Fruit fly (Drosophila melanogaster) whole organism, embryonic: ENCODE results near the gene CG16789.

Source experiments
- Awh ChIP-seq: fragments of 200-800 bp; sonication (Bioruptor generic); IDR thresholded peaks from 2 replicates; pipeline ENCODE4, ENCODE4 v1.3.6; 2022; ENCODE audit warnings: missing biosample characterization, missing genetic modification characterization
- CG10543 ChIP-seq: fragments of 200-800 bp; sonication (Bioruptor generic); optimal IDR thresholded peaks from 3 replicates; lab custom pipeline; 2017; ENCODE audit warnings: missing biosample characterization, mild to moderate bottlenecking, missing genetic modification characterization, moderate library complexity
- CG12744 ChIP-seq: fragments of 200-800 bp; sonication (Bioruptor generic); optimal IDR thresholded peaks from 2 replicates; lab custom pipeline; 2016; ENCODE audit warnings: missing biosample characterization, missing genetic modification characterization
- CG13296 ChIP-seq: fragments of 200-800 bp; sonication (Bioruptor generic); optimal IDR thresholded peaks from 3 replicates; lab custom pipeline; 2018; ENCODE audit warnings: missing biosample characterization, mild to moderate bottlenecking, missing genetic modification characterization
- CG14050 ChIP-seq: fragments of 200-800 bp; sonication (Bioruptor generic); IDR thresholded peaks from 3 replicates; pipeline ENCODE4 v1.3.6; 2022; ENCODE audit warnings: missing biosample characterization, missing genetic modification characterization
- CG14441 ChIP-seq: fragments of 200-800 bp; sonication (Bioruptor generic); IDR thresholded peaks from 2 replicates; pipeline ENCODE4 v1.3.6; 2022; ENCODE audit warnings: missing biosample characterization, missing genetic modification characterization
- CG14710 ChIP-seq: fragments of 200-800 bp; sonication (Bioruptor generic); optimal IDR thresholded peaks from 3 replicates; lab custom pipeline; 2019; ENCODE audit warnings: missing biosample characterization, mild to moderate bottlenecking, missing genetic modification characterization, moderate library complexity
- CG14965 ChIP-seq: fragments of 200-800 bp; sonication (Bioruptor generic); optimal IDR thresholded peaks from 2 replicates; lab custom pipeline; 2016; ENCODE audit warnings: missing biosample characterization, missing genetic modification characterization, borderline replicate concordance
- CG15073 ChIP-seq: fragments of 200-800 bp; sonication (Bioruptor generic); optimal IDR thresholded peaks from 2 replicates; lab custom pipeline; 2016; ENCODE audit warnings: missing biosample characterization, missing genetic modification characterization
- CG15601 ChIP-seq: fragments of 200-800 bp; sonication (Bioruptor generic); optimal IDR thresholded peaks from 3 replicates; lab custom pipeline; 2019; ENCODE audit warnings: missing biosample characterization, mild to moderate bottlenecking, missing genetic modification characterization, moderate library complexity
- CG16779 ChIP-seq: fragments of 200-800 bp; sonication (Bioruptor generic); IDR thresholded peaks from 2 replicates; pipeline ENCODE4 v1.3.6; 2022; ENCODE audit warnings: missing biosample characterization, missing genetic modification characterization
- CG17186 ChIP-seq: fragments of 200-800 bp; sonication (Bioruptor generic); optimal IDR thresholded peaks from 3 replicates; lab custom pipeline; 2017; ENCODE audit warnings: missing biosample characterization, missing genetic modification reagents, missing genetic modification characterization
- CG2129 ChIP-seq: fragments of 200-800 bp; sonication (Bioruptor generic); IDR thresholded peaks from 2 replicates; pipeline ENCODE4 v1.3.6; 2022; ENCODE audit warnings: missing biosample characterization, missing genetic modification characterization; ENCODE audit not compliant: partially characterized antibody
- CG3163 ChIP-seq: fragments of 200-800 bp; sonication (Bioruptor generic); optimal IDR thresholded peaks from 3 replicates; lab custom pipeline; 2016; ENCODE audit warnings: missing biosample characterization, missing genetic modification characterization
- CG42726 ChIP-seq: fragments of 200-800 bp; sonication (Bioruptor generic); IDR thresholded peaks from 2 replicates; pipeline ENCODE4 v1.3.6; 2022; ENCODE audit warnings: missing biosample characterization, missing genetic modification characterization; ENCODE audit not compliant: partially characterized antibody
- CG4328 ChIP-seq: fragments of 200-800 bp; sonication (Bioruptor generic); optimal IDR thresholded peaks from 3 replicates; lab custom pipeline; 2017; ENCODE audit warnings: missing biosample characterization, missing genetic modification reagents, missing genetic modification characterization
- CG4360 ChIP-seq: fragments of 200-800 bp; sonication (Bioruptor generic); IDR thresholded peaks from 2 replicates; pipeline ENCODE4 v1.3.6; 2022; ENCODE audit warnings: missing biosample characterization, missing genetic modification characterization
- CG4707 ChIP-seq: fragments of 200-800 bp; sonication (Bioruptor generic); optimal IDR thresholded peaks from 2 replicates; lab custom pipeline; 2018; ENCODE audit warnings: missing biosample characterization, mild to moderate bottlenecking, missing genetic modification characterization, moderate library complexity
- CG7745 ChIP-seq: fragments of 200-800 bp; sonication (Bioruptor generic); optimal IDR thresholded peaks from 2 replicates; lab custom pipeline; 2018; ENCODE audit warnings: missing biosample characterization, mild to moderate bottlenecking, missing genetic modification characterization, moderate library complexity
- CG9215 ChIP-seq: fragments of 200-800 bp; sonication (Bioruptor generic); IDR thresholded peaks from 2 replicates; pipeline ENCODE4 v1.3.6; 2022; ENCODE audit warnings: missing biosample characterization, missing genetic modification characterization
- CG9437 ChIP-seq: fragments of 200-800 bp; sonication (Bioruptor generic); optimal IDR thresholded peaks from 2 replicates; lab custom pipeline; 2018; ENCODE audit warnings: missing biosample characterization, mild to moderate bottlenecking, missing genetic modification characterization
- CG9797 ChIP-seq: fragments of 200-800 bp; sonication (Bioruptor generic); optimal IDR thresholded peaks from 3 replicates; lab custom pipeline; 2018; ENCODE audit warnings: missing biosample characterization, mild to moderate bottlenecking, missing genetic modification characterization
- Dip2 ChIP-seq: fragments of 200-800 bp; sonication (Bioruptor generic); IDR thresholded peaks from 2 replicates; pipeline ENCODE4 v1.3.6; 2022; ENCODE audit warnings: missing biosample characterization, missing genetic modification characterization
- Dp ChIP-seq: fragments of 200-800 bp; sonication (Bioruptor generic); optimal IDR thresholded peaks from 2 replicates; lab custom pipeline; 2018; ENCODE audit warnings: missing biosample characterization, mild to moderate bottlenecking, missing genetic modification characterization, moderate library complexity
- Fer2 ChIP-seq: fragments of 200-800 bp; sonication (Bioruptor generic); optimal IDR thresholded peaks from 2 replicates; lab custom pipeline; 2018; ENCODE audit warnings: missing biosample characterization, mild to moderate bottlenecking, missing genetic modification characterization, moderate library complexity
- HHEX ChIP-seq: fragments of 200-800 bp; sonication (Bioruptor generic); optimal IDR thresholded peaks from 3 replicates; lab custom pipeline; 2017; ENCODE audit warnings: missing biosample characterization, mild to moderate bottlenecking, missing genetic modification characterization, missing genetic modification reagents
- Hey ChIP-seq: fragments of 200-800 bp; sonication (Bioruptor generic); optimal IDR thresholded peaks from 3 replicates; lab custom pipeline; 2018; ENCODE audit warnings: missing biosample characterization, mild to moderate bottlenecking, missing genetic modification characterization
- Hmx ChIP-seq: fragments of 200-800 bp; sonication (Bioruptor generic); optimal IDR thresholded peaks from 2 replicates; lab custom pipeline; 2016; ENCODE audit warnings: missing biosample characterization, missing genetic modification characterization
- MBD-R2 ChIP-seq: fragments of 200-800 bp; sonication (Bioruptor generic); IDR thresholded peaks from 2 replicates; pipeline ENCODE4 v1.3.6; 2022; ENCODE audit warnings: missing biosample characterization, missing genetic modification characterization
- Poxn ChIP-seq: fragments of 200-800 bp; sonication (Bioruptor generic); IDR thresholded peaks from 2 replicates; pipeline ENCODE4 v1.3.6; 2022; ENCODE audit warnings: missing biosample characterization, missing genetic modification characterization
- ara ChIP-seq: fragments of 200-800 bp; sonication (Bioruptor generic); IDR thresholded peaks from 2 replicates; pipeline ENCODE4 v1.3.6; 2022; ENCODE audit warnings: missing biosample characterization, missing genetic modification characterization
- bowl ChIP-seq: fragments of 200-800 bp; sonication (Bioruptor generic); IDR thresholded peaks from 2 replicates; pipeline ENCODE4 v1.3.6; 2022; ENCODE audit warnings: missing biosample characterization, missing genetic modification characterization
- caup ChIP-seq: fragments of 200-800 bp; sonication (Bioruptor generic); optimal IDR thresholded peaks from 3 replicates; lab custom pipeline; 2017; ENCODE audit warnings: missing biosample characterization, mild to moderate bottlenecking, missing genetic modification characterization, moderate library complexity; ENCODE audit not compliant: severe bottlenecking
- corto ChIP-seq: fragments of 200-800 bp; sonication (Bioruptor generic); optimal IDR thresholded peaks from 2 replicates; lab custom pipeline; 2016; ENCODE audit warnings: missing biosample characterization, mild to moderate bottlenecking, missing genetic modification characterization, moderate library complexity
- croc ChIP-seq: fragments of 200-800 bp; sonication (Bioruptor generic); conservative IDR thresholded peaks from 3 replicates; pipeline ENCODE4 v1.3.6; 2022; ENCODE audit warnings: missing biosample characterization, missing genetic modification characterization
- en ChIP-seq: fragments of 200-800 bp; sonication (Bioruptor generic); optimal IDR thresholded peaks from 2 replicates; lab custom pipeline; 2016; ENCODE audit warnings: missing biosample characterization, missing genetic modification characterization
- eyg ChIP-seq: fragments of 200-800 bp; sonication (Bioruptor generic); optimal IDR thresholded peaks from 3 replicates; lab custom pipeline; 2016; ENCODE audit warnings: missing biosample characterization, missing genetic modification characterization
- fd64A ChIP-seq: fragments of 200-800 bp; sonication (Bioruptor generic); optimal IDR thresholded peaks from 3 replicates; lab custom pipeline; 2018; ENCODE audit warnings: missing biosample characterization, mild to moderate bottlenecking, missing genetic modification characterization
- gfzf ChIP-seq: fragments of 200-800 bp; sonication (Bioruptor generic); optimal IDR thresholded peaks from 2 replicates; lab custom pipeline; 2016; ENCODE audit warnings: missing biosample characterization, mild to moderate bottlenecking, missing genetic modification characterization, moderate library complexity
- insv ChIP-seq, 2 experiments: fragments of 200-800 bp; sonication (Bioruptor generic); optimal IDR thresholded peaks; 3 replicates each; lab custom pipeline; 2016 to 2018; ENCODE audit warnings: missing biosample characterization in 2 of 2, missing genetic modification characterization in 2 of 2
- lov ChIP-seq, 2 experiments: fragments of 200-800 bp in 1 of 2; fragments of >200 bp in 1 of 2; sonication (Bioruptor generic) in 1 of 2; IDR thresholded peaks in 1 of 2; optimal IDR thresholded peaks in 1 of 2; 2 replicates in 1 of 2; 3 replicates in 1 of 2; pipeline versions ENCODE4 v1.3.6 to Lab custom; 2017 to 2022; ENCODE audit warnings: missing biosample characterization in 1 of 2, missing genetic modification characterization in 1 of 2
- mam ChIP-seq: fragments of 200-800 bp; sonication (Bioruptor generic); optimal IDR thresholded peaks from 3 replicates; lab custom pipeline; 2016; ENCODE audit warnings: missing biosample characterization, missing genetic modification characterization
- mld ChIP-seq: fragments of 200-800 bp; sonication (Bioruptor generic); IDR thresholded peaks from 3 replicates; pipeline ENCODE4 v1.3.6; 2022; ENCODE audit warnings: missing biosample characterization, missing genetic modification characterization; ENCODE audit not compliant: partially characterized antibody
- nerfin-2 ChIP-seq: fragments of 200-800 bp; sonication (Bioruptor generic); IDR thresholded peaks from 2 replicates; pipeline ENCODE4 v1.3.6; 2022; ENCODE audit warnings: missing biosample characterization, missing genetic modification characterization; ENCODE audit not compliant: partially characterized antibody
- otp ChIP-seq: fragments of 200-800 bp; sonication (Bioruptor generic); IDR thresholded peaks from 3 replicates; pipeline ENCODE4, ENCODE4 v1.3.6; 2022; ENCODE audit warnings: missing biosample characterization, missing genetic modification characterization
- slbo ChIP-seq: fragments of 200-800 bp; sonication (Bioruptor generic); IDR thresholded peaks from 2 replicates; pipeline ENCODE4 v1.3.6; 2022; ENCODE audit warnings: missing biosample characterization, missing genetic modification characterization
- sr ChIP-seq: fragments of 200-800 bp; sonication (Bioruptor generic); IDR thresholded peaks from 3 replicates; pipeline ENCODE4 v1.3.6; 2022; ENCODE audit warnings: missing biosample characterization, missing genetic modification characterization
- trh ChIP-seq: fragments of 200-800 bp; sonication (Bioruptor generic); optimal IDR thresholded peaks from 2 replicates; lab custom pipeline; 2016; ENCODE audit warnings: missing biosample characterization, missing genetic modification characterization
- wor ChIP-seq: fragments of 200-800 bp; sonication (Bioruptor generic); IDR thresholded peaks from 2 replicates; pipeline ENCODE4 v1.3.6; 2022; ENCODE audit warnings: missing biosample characterization, missing genetic modification characterization
- zen ChIP-seq: fragments of 200-800 bp; sonication (Bioruptor generic); optimal IDR thresholded peaks from 3 replicates; lab custom pipeline; 2018; ENCODE audit warnings: missing biosample characterization, mild to moderate bottlenecking, missing genetic modification characterization, moderate library complexity

Gene CG16789

dm6 chr3R:9534125-9534496 lies 31.9 kb upstream of the CG16789 start (continued):
- TF ChIP-seq sr, result peak; percentile 54; the same call in 2 of the 3 replicates
- TF ChIP-seq CG9797 (GFP tag; lab: Kevin White, UChicago), result no peak
- TF ChIP-seq zen (tag; lab: Kevin White, UChicago), result peak; percentile 82
- TF ChIP-seq MBD-R2 (GFP tag; lab: Robert Waterston, UW), result peak; percentile 62; the same call in 1 of the 2 replicates
- TF ChIP-seq CG14965, result peak; percentile 82
- TF ChIP-seq Awh (GFP tag; lab: Robert Waterston, UW), result peak; percentile 93
- TF ChIP-seq Dp (GFP tag; lab: Kevin White, UChicago), result no peak
- TF ChIP-seq en, result peak; percentile 79
- TF ChIP-seq CG7745 (tag; lab: Kevin White, UChicago), result no peak
- TF ChIP-seq croc (GFP tag; lab: Robert Waterston, UW), result peak; percentile 91
- TF ChIP-seq CG4360, result no peak
- TF ChIP-seq CG12744 (GFP tag; lab: Kevin White, UChicago), result peak; percentile 89
- no peak for TF ChIP-seq insv (GFP tag; optimal IDR thresholded peaks at IDR 0.05; lab: Kevin White, UChicago)
- peak; percentile 93 for TF ChIP-seq ara (GFP tag; lab: Robert Waterston, UW)
- TF ChIP-seq Fer2, result peak; percentile 75
- TF ChIP-seq CG42726 (GFP tag; lab: Robert Waterston, UW), result no peak
- peak; percentile 3 for TF ChIP-seq gfzf
- TF ChIP-seq slbo, result peak; percentile 93
- TF ChIP-seq CG17186 (GFP tag; lab: Kevin White, UChicago), result peak; percentile 73
- peak; percentile 89 for TF ChIP-seq otp
- TF ChIP-seq caup (GFP tag; lab: Kevin White, UChicago), result peak; percentile 84
- TF ChIP-seq mld (GFP tag; lab: Robert Waterston, UW), result no peak
- TF ChIP-seq wor (GFP tag; lab: Robert Waterston, UW), result peak; percentile 93
- no peak for TF ChIP-seq CG10543 (GFP tag; lab: Kevin White, UChicago)
- peak; percentile 93 for TF ChIP-seq CG15601 (tag; lab: Kevin White, UChicago)
- TF ChIP-seq lov (optimal IDR thresholded peaks at IDR 0.05; lab: Kevin White, UChicago), result no peak
- peak; percentile 89; the same call in 2 of the 3 replicates for TF ChIP-seq lov (GFP tag; IDR thresholded peaks at IDR 0.05; lab: Robert Waterston, UW)
- TF ChIP-seq Hey (tag; lab: Kevin White, UChicago), result no peak
- TF ChIP-seq Dip2, result no peak; the same call in 1 of the 2 replicates
- TF ChIP-seq CG4707, result peak; percentile 85
- peak; percentile 79 for TF ChIP-seq Hmx (GFP tag; lab: Kevin White, UChicago)
- TF ChIP-seq nerfin-2, result no peak
- peak; percentile 86 for TF ChIP-seq CG4328
- no peak for TF ChIP-seq CG9215 (GFP tag; lab: Robert Waterston, UW)
- TF ChIP-seq HHEX (GFP tag; lab: Kevin White, UChicago), result peak; percentile 87
- peak; percentile 37; the same call in 1 of the 2 replicates for TF ChIP-seq Poxn (GFP tag; lab: Robert Waterston, UW)
- TF ChIP-seq CG9437, result peak; percentile 90
- peak; percentile 60 for TF ChIP-seq CG16779 (GFP tag; lab: Robert Waterston, UW)
- no peak for TF ChIP-seq corto (GFP tag; lab: Kevin White, UChicago)
- TF ChIP-seq mam (GFP tag; lab: Kevin White, UChicago), result peak; percentile 87
- peak; percentile 84 for TF ChIP-seq CG14050 (GFP tag; lab: Robert Waterston, UW)
- peak; percentile 91 for TF ChIP-seq CG14441
- peak; percentile 81 for TF ChIP-seq CG13296 (GFP tag; lab: Kevin White, UChicago)
- TF ChIP-seq CG2129 (GFP tag; lab: Robert Waterston, UW), result no peak
- TF ChIP-seq CG14710 (tag; lab: Kevin White, UChicago), result peak; percentile 92
- peak; percentile 80 for TF ChIP-seq trh (GFP tag; lab: Kevin White, UChicago)
- TF ChIP-seq CG3163, result peak; percentile 57
- peak; percentile 76 for TF ChIP-seq CG15073
- peak; percentile 91 for TF ChIP-seq eyg
- TF ChIP-seq bowl (GFP tag; lab: Robert Waterston, UW), result peak; percentile 79
- TF ChIP-seq fd64A, result peak; percentile 77
